Worm (Caenorhabditis elegans) whole organism, young adult: ENCODE data around the gene cul-1.

Source experiments
- B0019.2 ChIP-seq: fragments of 200-800 bp; sonication (Bioruptor generic); conservative IDR thresholded peaks from 2 replicates; pipeline ENCODE4 v1.3.6; 2022; ENCODE audit warnings: missing genetic modification reagents, missing genetic modification characterization, missing compliant biosample characterization
- B0336.3 ChIP-seq: fragments of 200-800 bp; sonication (Bioruptor generic); IDR thresholded peaks from 2 replicates; pipeline ENCODE4 v1.3.6; 2022; ENCODE audit warnings: missing genetic modification characterization, missing compliant biosample characterization
- D2030.7 ChIP-seq: fragments of 200-800 bp; sonication (Bioruptor generic); IDR thresholded peaks from 2 replicates; pipeline ENCODE4 v1.3.6; 2022; ENCODE audit warnings: missing genetic modification reagents, missing genetic modification characterization, missing compliant biosample characterization
- F10E7.11 ChIP-seq: sonication (generic microtip); optimal IDR thresholded peaks from 2 replicates; lab custom pipeline; 2017; ENCODE audit warnings: mild to moderate bottlenecking, missing genetic modification characterization, moderate library complexity, missing compliant biosample characterization
- F23B12.7 ChIP-seq: sonication (generic microtip); optimal IDR thresholded peaks from 2 replicates; lab custom pipeline; 2017; ENCODE audit warnings: missing genetic modification characterization, mild to moderate bottlenecking, missing compliant biosample characterization, antibody characterized with exemption, moderate library complexity; ENCODE audit not compliant: insufficient read depth
- F33H1.4 ChIP-seq: fragments of 200-800 bp; sonication (Bioruptor generic); IDR thresholded peaks from 2 replicates; pipeline ENCODE4 v1.3.6; 2022; ENCODE audit warnings: missing genetic modification reagents, missing genetic modification characterization, missing compliant biosample characterization
- F52B5.7 ChIP-seq: sonication (generic microtip); optimal IDR thresholded peaks from 2 replicates; lab custom pipeline; 2016; ENCODE audit warnings: mild to moderate bottlenecking, missing genetic modification characterization, missing compliant biosample characterization
- F57C9.4 ChIP-seq: sonication (generic microtip); optimal IDR thresholded peaks from 2 replicates; lab custom pipeline; 2017; ENCODE audit warnings: mild to moderate bottlenecking, missing genetic modification characterization, missing compliant biosample characterization
- K11D2.4 ChIP-seq: fragments of 200-800 bp; sonication (Bioruptor generic); IDR thresholded peaks from 2 replicates; pipeline ENCODE4 v1.3.6; 2022; ENCODE audit warnings: missing genetic modification reagents, missing genetic modification characterization, missing compliant biosample characterization
- Y53F4B.3 ChIP-seq: fragments of 200-800 bp; sonication (Bioruptor generic); IDR thresholded peaks from 2 replicates; pipeline ENCODE4 v1.3.6; 2022; ENCODE audit warnings: missing genetic modification reagents, missing genetic modification characterization, missing compliant biosample characterization
- ZK185.1 ChIP-seq: sonication (generic microtip); optimal IDR thresholded peaks from 2 replicates; lab custom pipeline; 2016; ENCODE audit warnings: mild to moderate bottlenecking, missing genetic modification characterization, missing compliant biosample characterization; ENCODE audit not compliant: poor library complexity, severe bottlenecking
- akir-1 ChIP-seq: fragments of 200-800 bp; sonication (Bioruptor generic); optimal IDR thresholded peaks from 2 replicates; lab custom pipeline; 2018; ENCODE audit warnings: mild to moderate bottlenecking, missing genetic modification characterization, moderate library complexity, missing compliant biosample characterization
- attf-5 ChIP-seq: fragments of 200-800 bp; sonication (Bioruptor generic); optimal IDR thresholded peaks from 2 replicates; lab custom pipeline; 2018; ENCODE audit warnings: mild to moderate bottlenecking, missing genetic modification characterization, missing compliant biosample characterization
- bed-1 ChIP-seq: fragments of 200-800 bp; sonication (Bioruptor generic); IDR thresholded peaks from 2 replicates; pipeline ENCODE4 v1.3.6; 2022; ENCODE audit warnings: missing genetic modification reagents, missing genetic modification characterization, missing compliant biosample characterization
- ceh-100 ChIP-seq: fragments of 200-800 bp; sonication (Bioruptor generic); IDR thresholded peaks from 2 replicates; pipeline ENCODE4 v1.3.6; 2022; ENCODE audit warnings: missing genetic modification reagents, missing genetic modification characterization, missing compliant biosample characterization
- dpl-1 ChIP-seq: fragments of 150-350 bp; optimal IDR thresholded peaks from 2 replicates; lab custom pipeline; 2014; ENCODE audit warnings: missing biosample characterization, missing genetic modification reagents, missing genetic modification characterization
- efl-1 ChIP-seq: fragments of 150-350 bp; optimal IDR thresholded peaks from 2 replicates; lab custom pipeline; 2014; ENCODE audit warnings: missing biosample characterization, missing genetic modification reagents, missing genetic modification characterization
- hlh-26 ChIP-seq: fragments of 200-800 bp; sonication (Bioruptor generic); conservative IDR thresholded peaks from 2 replicates; pipeline ENCODE4 v1.3.6; 2022; ENCODE audit warnings: missing genetic modification reagents, missing genetic modification characterization, missing compliant biosample characterization
- hmg-1.2 ChIP-seq: fragments of 200-800 bp; sonication (Bioruptor generic); IDR thresholded peaks from 2 replicates; pipeline ENCODE4 v1.3.6; 2022; ENCODE audit warnings: missing genetic modification reagents, missing genetic modification characterization, missing compliant biosample characterization
- lag-1 ChIP-seq: fragments of 200-800 bp; sonication (Bioruptor generic); IDR thresholded peaks from 2 replicates; pipeline ENCODE4 v1.3.6; 2022; ENCODE audit warnings: missing genetic modification reagents, missing genetic modification characterization, missing compliant biosample characterization
- let-607 ChIP-seq, 2 experiments: fragments of 200-800 bp in 1 of 2; sonication (Bioruptor generic) in 1 of 2; sonication (generic microtip) in 1 of 2; optimal IDR thresholded peaks; 2 replicates each; lab custom pipeline; 2016 to 2018; ENCODE audit warnings: mild to moderate bottlenecking in 2 of 2, missing compliant biosample characterization in 2 of 2, missing genetic modification characterization in 2 of 2, moderate library complexity in 2 of 2, missing genotype in 1 of 2
- lin-35 ChIP-seq, 3 experiments: fragments of 150-350 bp in 2 of 3; sonication (generic microtip) in 1 of 3; optimal IDR thresholded peaks; 2 replicates each; lab custom pipeline; 2014 to 2018; ENCODE audit warnings: missing biosample characterization in 3 of 3, missing genetic modification characterization in 3 of 3, missing genetic modification reagents in 3 of 3
- lin-40 ChIP-seq: sonication (generic microtip); optimal IDR thresholded peaks from 2 replicates; lab custom pipeline; 2016; ENCODE audit warnings: missing genetic modification characterization, mild to moderate bottlenecking, missing compliant biosample characterization, missing genotype, missing genetic modification reagents
- lin-54 ChIP-seq: fragments of 200-800 bp; sonication (Bioruptor generic); optimal IDR thresholded peaks from 2 replicates; lab custom pipeline; 2018; ENCODE audit warnings: mild to moderate bottlenecking, missing genetic modification characterization, missing compliant biosample characterization
- lsl-1 ChIP-seq: fragments of 200-800 bp; sonication (Bioruptor generic); optimal IDR thresholded peaks from 2 replicates; lab custom pipeline; 2018; ENCODE audit warnings: mild to moderate bottlenecking, missing genetic modification characterization, moderate library complexity, missing compliant biosample characterization
- lsy-27 ChIP-seq: sonication (generic microtip); optimal IDR thresholded peaks from 2 replicates; lab custom pipeline; 2017; ENCODE audit warnings: missing genetic modification characterization, mild to moderate bottlenecking, missing compliant biosample characterization, antibody characterized with exemption, missing genotype, borderline replicate concordance; ENCODE audit not compliant: insufficient read depth
- madf-3 ChIP-seq: fragments of 200-800 bp; sonication (Bioruptor generic); IDR thresholded peaks from 2 replicates; pipeline ENCODE4 v1.3.6; 2022; ENCODE audit warnings: missing genetic modification reagents, missing genetic modification characterization, missing compliant biosample characterization
- madf-8 ChIP-seq: fragments of 200-800 bp; sonication (Bioruptor generic); conservative IDR thresholded peaks from 2 replicates; pipeline ENCODE4 v1.3.6; 2022; ENCODE audit warnings: missing genetic modification reagents, missing genetic modification characterization, missing compliant biosample characterization
- mcd-1 ChIP-seq: fragments of 200-800 bp; sonication (Bioruptor generic); IDR thresholded peaks from 2 replicates; pipeline ENCODE4 v1.3.6; 2022; ENCODE audit warnings: missing genetic modification reagents, missing genetic modification characterization, missing compliant biosample characterization
- nhr-120 ChIP-seq: fragments of 200-800 bp; sonication (Bioruptor generic); IDR thresholded peaks from 2 replicates; pipeline ENCODE4 v1.3.6; 2022; ENCODE audit warnings: missing genetic modification characterization, missing compliant biosample characterization
- nhr-80 ChIP-seq: sonication (generic microtip); optimal IDR thresholded peaks from 2 replicates; lab custom pipeline; 2016; ENCODE audit warnings: missing genetic modification characterization, missing compliant biosample characterization
- nhr-90 ChIP-seq: sonication (generic microtip); optimal IDR thresholded peaks from 2 replicates; lab custom pipeline; 2016; ENCODE audit warnings: missing genotype, mild to moderate bottlenecking, missing genetic modification characterization, missing compliant biosample characterization
- rec-8 ChIP-seq, 2 experiments: sonication (generic microtip); optimal IDR thresholded peaks; 2 replicates each; lab custom pipeline; 2016; ENCODE audit warnings: mild to moderate bottlenecking in 2 of 2, missing genetic modification characterization in 2 of 2, missing genetic modification reagents in 2 of 2, missing genotype in 2 of 2, missing biosample characterization in 1 of 2, missing compliant biosample characterization in 1 of 2, moderate library complexity in 1 of 2
- snpc-1.1 ChIP-seq: sonication (generic microtip); optimal IDR thresholded peaks from 2 replicates; lab custom pipeline; 2017; ENCODE audit warnings: missing genetic modification characterization, mild to moderate bottlenecking, missing compliant biosample characterization, antibody characterized with exemption, moderate library complexity, missing genotype, missing genetic modification reagents; ENCODE audit not compliant: insufficient read depth
- snpc-1.3 ChIP-seq: sonication (generic microtip); optimal IDR thresholded peaks from 2 replicates; lab custom pipeline; 2017; ENCODE audit warnings: missing genetic modification characterization, mild to moderate bottlenecking, missing compliant biosample characterization, antibody characterized with exemption, moderate library complexity, missing genotype, missing genetic modification reagents; ENCODE audit not compliant: insufficient read depth
- snpc-3.4 ChIP-seq: sonication (generic microtip); optimal IDR thresholded peaks from 2 replicates; lab custom pipeline; 2017; ENCODE audit warnings: missing genetic modification characterization, mild to moderate bottlenecking, missing compliant biosample characterization, antibody characterized with exemption, moderate library complexity, missing genotype, missing genetic modification reagents
- somi-1 ChIP-seq: fragments of 200-800 bp; sonication (Bioruptor generic); optimal IDR thresholded peaks from 2 replicates; lab custom pipeline; 2018; ENCODE audit warnings: mild to moderate bottlenecking, missing genetic modification characterization, missing compliant biosample characterization
- tbp1 ChIP-seq: fragments of 200-800 bp; sonication (Bioruptor generic); optimal IDR thresholded peaks from 2 replicates; lab custom pipeline; 2018; ENCODE audit warnings: mild to moderate bottlenecking, missing genetic modification characterization, missing compliant biosample characterization
- tlf-1 ChIP-seq: fragments of 200-800 bp; sonication (Bioruptor generic); optimal IDR thresholded peaks from 2 replicates; lab custom pipeline; 2018; ENCODE audit warnings: mild to moderate bottlenecking, missing genetic modification characterization, missing compliant biosample characterization
- xnd-1 ChIP-seq: sonication (generic microtip); optimal IDR thresholded peaks from 2 replicates; lab custom pipeline; 2016; ENCODE audit warnings: missing genotype, missing genetic modification reagents, missing genetic modification characterization, missing compliant biosample characterization
- ztf-18 ChIP-seq: sonication (generic microtip); optimal IDR thresholded peaks from 2 replicates; lab custom pipeline; 2016; ENCODE audit warnings: missing genotype, mild to moderate bottlenecking, missing genetic modification characterization, missing compliant biosample characterization
- ztf-25 ChIP-seq: fragments of 200-800 bp; sonication (Bioruptor generic); IDR thresholded peaks from 2 replicates; pipeline ENCODE4 v1.3.6; 2022; ENCODE audit warnings: missing genetic modification reagents, missing genetic modification characterization, missing compliant biosample characterization
- ztf-28 ChIP-seq: fragments of 200-800 bp; sonication (Bioruptor generic); IDR thresholded peaks from 2 replicates; pipeline ENCODE4 v1.3.6; 2022; ENCODE audit warnings: missing genetic modification reagents, missing genetic modification characterization, missing compliant biosample characterization

The cul-1 gene

DNA sequence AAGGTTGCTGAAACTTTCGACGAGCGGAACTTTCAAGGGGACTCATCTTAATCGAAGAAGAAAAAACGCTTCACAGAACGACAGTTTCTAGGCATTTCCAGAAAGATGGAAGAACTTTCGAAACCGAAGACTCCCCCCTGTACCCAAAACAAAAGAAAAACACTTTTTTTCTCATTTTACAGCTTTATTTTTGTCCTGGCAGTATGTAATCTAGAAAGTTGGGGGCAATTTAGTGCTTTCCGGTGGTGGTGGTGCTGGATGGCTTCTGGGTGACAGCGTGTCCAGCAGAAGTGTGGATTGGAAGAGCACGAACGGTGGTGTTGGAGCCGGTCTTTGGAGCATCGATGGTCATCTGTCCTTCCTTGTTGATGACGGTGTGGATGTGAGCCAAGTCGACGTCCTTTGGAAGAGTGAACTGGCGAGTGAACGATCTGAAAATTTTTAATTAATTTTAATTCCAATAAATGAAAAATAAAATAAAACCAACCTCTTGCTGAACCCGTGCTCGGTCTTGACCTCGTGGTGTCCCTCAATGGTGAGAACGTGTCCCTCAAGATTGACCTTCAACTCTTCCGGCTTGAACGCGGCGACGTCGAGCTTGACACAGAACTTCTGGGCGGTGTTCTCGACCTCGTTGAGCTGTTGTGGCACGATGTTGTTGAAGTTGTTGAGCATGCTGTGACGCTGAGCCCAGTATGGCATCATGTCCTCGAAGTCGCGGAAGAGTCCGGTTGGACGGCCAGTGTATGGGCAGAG is 35.1 kb downstream of the cul-1 start (continued):
- TF ChIP-seq F10E7.11 (no peak), lag-1 (GFP tag; lab: Robert Waterston, UW) (no peak), B0336.3 (GFP tag; lab: Robert Waterston, UW) (peak; percentile 97), bed-1 (GFP tag; lab: Robert Waterston, UW) (no peak), let-607 (tag; optimal IDR thresholded peaks at IDR 0.05; lab: Kevin White, UChicago) (no peak), madf-3 (GFP tag; lab: Robert Waterston, UW) (peak; percentile 41; the same call in 1 of the 2 replicates), somi-1 (no peak), nhr-120 (GFP tag; lab: Robert Waterston, UW) (no peak), F52B5.7 (tag; lab: Kevin White, UChicago) (no peak)

DNA sequence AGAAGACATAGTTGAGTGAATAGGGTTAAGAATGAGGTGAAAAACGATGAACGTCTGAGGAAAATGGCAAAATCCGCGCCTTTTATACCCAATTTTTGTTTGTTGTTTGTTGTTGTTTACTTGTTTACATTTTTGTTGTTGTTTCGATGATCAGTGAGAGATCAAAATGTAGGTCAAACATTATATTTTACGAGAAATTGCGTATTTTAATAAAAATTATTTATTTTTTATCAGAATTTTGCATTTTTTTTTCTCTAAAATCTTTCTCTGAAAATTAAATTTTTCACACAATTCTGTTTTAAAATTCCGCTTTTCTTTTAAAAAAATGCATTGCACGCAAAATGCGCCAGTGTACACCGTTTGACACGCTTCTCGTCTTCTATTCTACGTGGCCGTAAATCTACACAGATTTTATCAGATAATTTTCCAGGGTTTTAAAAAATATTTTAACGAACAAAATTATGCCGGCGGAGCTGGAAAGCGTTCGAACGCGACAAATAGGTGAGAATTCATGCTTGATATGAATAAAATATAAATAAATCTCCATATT is 35.7 kb downstream of the cul-1 start, which contains the start of the genes sip-1 and sly-1:
Gene sip-1 (minus strand): TSS at position 103 of the 550 bp plus-strand sequence.
Gene sly-1 (plus strand): TSS at position 360 of the 550 bp plus-strand sequence.
- TF ChIP-seq lsl-1 (GFP tag; lab: Kevin White, UChicago) (peak; percentile 66), nhr-90 (tag; lab: Kevin White, UChicago) (no peak), hmg-1.2 (GFP tag; lab: Robert Waterston, UW) (no peak), ceh-100 (GFP tag; lab: Robert Waterston, UW) (0 out of 2 replicates have a peak, but pooled peaks have one; percentile 16), ztf-18 (tag; lab: Kevin White, UChicago) (peak; percentile 93), ztf-25 (no peak), tbp1 (peak; percentile 40), efl-1 (GFP tag; lab: Kevin White, UChicago) (peak; percentile 84), K11D2.4 (GFP tag; lab: Robert Waterston, UW) (peak; percentile 31; the same call in 1 of the 2 replicates), ztf-28 (GFP tag; lab: Robert Waterston, UW) (no peak), akir-1 (GFP tag; lab: Kevin White, UChicago) (no peak), ZK185.1 (tag; lab: Kevin White, UChicago) (no peak), Y53F4B.3 (GFP tag; lab: Robert Waterston, UW) (no peak), madf-8 (GFP tag; lab: Robert Waterston, UW) (peak; percentile 54; the same call in 1 of the 2 replicates), D2030.7 (peak; percentile 81), F52B5.7 (tag; lab: Kevin White, UChicago) (no peak), lin-40 (peak; percentile 82), hlh-26 (GFP tag; lab: Robert Waterston, UW) (no peak), snpc-1.1 (peak; percentile 25), snpc-3.4 (tag; lab: Kevin White, UChicago) (no peak), F23B12.7 (tag; lab: Kevin White, UChicago) (peak; percentile 48), B0019.2 (GFP tag; lab: Robert Waterston, UW) (peak; percentile 80; the same call in 1 of the 2 replicates), snpc-1.3 (peak; percentile 16), tlf-1 (GFP tag; lab: Kevin White, UChicago) (peak; percentile 12), rec-8 (tag; optimal IDR thresholded peaks at IDR 0.05; lab: Kevin White, UChicago) (no peak), dpl-1 (GFP tag; lab: Kevin White, UChicago) (peak; percentile 66), F33H1.4 (GFP tag; lab: Robert Waterston, UW) (peak; percentile 63), lsy-27 (tag; lab: Kevin White, UChicago) (no peak), lin-35 (GFP tag; optimal IDR thresholded peaks at IDR 0.05; lab: Kevin White, UChicago) (peak in 1 of 3 experiments; percentile 84), xnd-1 (tag; lab: Kevin White, UChicago) (peak; percentile 78), mcd-1 (peak; percentile 86), attf-5 (GFP tag; lab: Kevin White, UChicago) (peak; percentile 66), lin-54 (GFP tag; lab: Kevin White, UChicago) (peak; percentile 72), nhr-80 (tag; lab: Kevin White, UChicago) (peak; percentile 19), F57C9.4 (tag; lab: Kevin White, UChicago) (no peak)
